Worm (Caenorhabditis elegans): ENCODE measurements around the gene esyt-2.

- TF ChIP-seq nhr-237 (tag; optimal IDR thresholded peaks at IDR 0.05) (no peak), mml-1 (tag; optimal IDR thresholded peaks at IDR 0.05) (no peak), ztf-11 (tag; optimal IDR thresholded peaks at IDR 0.05) (no peak), lin-15B (tag; optimal IDR thresholded peaks at IDR 0.05) (no peak), egl-27 (tag; optimal IDR thresholded peaks at IDR 0.05) (no peak), pqm-1 (tag; optimal IDR thresholded peaks at IDR 0.05) (no peak), unc-62 (GFP tag; optimal IDR thresholded peaks at IDR 0.05) (no peak), zag-1 (tag; optimal IDR thresholded peaks at IDR 0.05) (no peak), ztf-4 (tag; optimal IDR thresholded peaks at IDR 0.05) (no peak)
Measured at ce11 chrIII:6202440-6202839, 28.3 kb downstream of the esyt-2 start.
